Worm (Caenorhabditis elegans) whole organism, young adult: ENCODE measurements around the gene dmd-4.

ENCODE experiments used
- B0019.2 ChIP-seq: fragments of 200-800 bp; sonication (Bioruptor generic); conservative IDR thresholded peaks from 2 replicates; pipeline ENCODE4 v1.3.6; 2022; ENCODE audit warnings: missing genetic modification reagents, missing genetic modification characterization, missing compliant biosample characterization
- B0261.1 ChIP-seq: sonication (generic microtip); optimal IDR thresholded peaks from 2 replicates; lab custom pipeline; 2016; ENCODE audit warnings: mild to moderate bottlenecking, missing genetic modification characterization, moderate library complexity, missing compliant biosample characterization
- C17E4.6 ChIP-seq: fragments of 200-800 bp; sonication (Bioruptor generic); IDR thresholded peaks from 2 replicates; pipeline ENCODE4 v1.3.6; 2022; ENCODE audit warnings: missing genetic modification reagents, missing genetic modification characterization, missing compliant biosample characterization
- F33H1.4 ChIP-seq: fragments of 200-800 bp; sonication (Bioruptor generic); IDR thresholded peaks from 2 replicates; pipeline ENCODE4 v1.3.6; 2022; ENCODE audit warnings: missing genetic modification reagents, missing genetic modification characterization, missing compliant biosample characterization
- F55B11.4 ChIP-seq: sonication (generic microtip); optimal IDR thresholded peaks from 2 replicates; lab custom pipeline; 2016; ENCODE audit warnings: missing compliant biosample characterization, missing genetic modification characterization, borderline replicate concordance; ENCODE audit not compliant: insufficient read depth
- T07F8.4 ChIP-seq: sonication (generic microtip); optimal IDR thresholded peaks from 2 replicates; lab custom pipeline; 2016; ENCODE audit warnings: mild to moderate bottlenecking, missing genetic modification characterization, moderate library complexity, missing compliant biosample characterization
- Y56A3A.18 ChIP-seq: fragments of 200-800 bp; sonication (Bioruptor generic); IDR thresholded peaks from 2 replicates; pipeline ENCODE4 v1.3.6; 2022; ENCODE audit warnings: missing genetic modification reagents, missing genetic modification characterization, missing compliant biosample characterization
- Y67H2A.10 ChIP-seq: fragments of 200-800 bp; sonication (Bioruptor generic); conservative IDR thresholded peaks from 2 replicates; pipeline ENCODE4 v1.3.6; 2022; ENCODE audit warnings: missing genetic modification reagents, missing genetic modification characterization, missing compliant biosample characterization
- akir-1 ChIP-seq: fragments of 200-800 bp; sonication (Bioruptor generic); optimal IDR thresholded peaks from 2 replicates; lab custom pipeline; 2018; ENCODE audit warnings: mild to moderate bottlenecking, missing genetic modification characterization, moderate library complexity, missing compliant biosample characterization
- aptf-2 ChIP-seq: fragments of 200-800 bp; sonication (Bioruptor generic); conservative IDR thresholded peaks from 2 replicates; pipeline ENCODE4 v1.3.6; 2022; ENCODE audit warnings: missing genetic modification reagents, missing genetic modification characterization, missing compliant biosample characterization
- aptf-3 ChIP-seq: fragments of 200-800 bp; sonication (Bioruptor generic); IDR thresholded peaks from 2 replicates; pipeline ENCODE4 v1.3.6; 2022; ENCODE audit warnings: missing genetic modification characterization, missing compliant biosample characterization
- attf-3 ChIP-seq: fragments of 200-800 bp; sonication (Bioruptor generic); conservative IDR thresholded peaks from 2 replicates; pipeline ENCODE4 v1.3.6; 2022; ENCODE audit warnings: missing genetic modification reagents, missing genetic modification characterization, missing compliant biosample characterization
- bed-1 ChIP-seq: fragments of 200-800 bp; sonication (Bioruptor generic); IDR thresholded peaks from 2 replicates; pipeline ENCODE4 v1.3.6; 2022; ENCODE audit warnings: missing genetic modification reagents, missing genetic modification characterization, missing compliant biosample characterization
- ccch-3 ChIP-seq: fragments of 200-800 bp; sonication (Bioruptor generic); optimal IDR thresholded peaks from 2 replicates; lab custom pipeline; 2018; ENCODE audit warnings: mild to moderate bottlenecking, missing genetic modification characterization, missing compliant biosample characterization
- cebp-1 ChIP-seq, 2 experiments: fragments of 200-800 bp in 1 of 2; sonication (Bioruptor generic) in 1 of 2; sonication (generic microtip) in 1 of 2; IDR thresholded peaks in 1 of 2; optimal IDR thresholded peaks in 1 of 2; 2 replicates each; pipeline versions ENCODE4 v1.3.6 to Lab custom; 2017 to 2022; ENCODE audit warnings: missing compliant biosample characterization in 2 of 2, missing genetic modification characterization in 2 of 2, mild to moderate bottlenecking in 1 of 2, missing genetic modification reagents in 1 of 2, moderate library complexity in 1 of 2
- ceh-100 ChIP-seq: fragments of 200-800 bp; sonication (Bioruptor generic); IDR thresholded peaks from 2 replicates; pipeline ENCODE4 v1.3.6; 2022; ENCODE audit warnings: missing genetic modification reagents, missing genetic modification characterization, missing compliant biosample characterization
- ceh-40 ChIP-seq: fragments of 200-800 bp; sonication (Bioruptor generic); IDR thresholded peaks from 2 replicates; pipeline ENCODE4 v1.3.6; 2022; ENCODE audit warnings: missing genetic modification characterization, missing compliant biosample characterization
- die-1 ChIP-seq: sonication (generic microtip); optimal IDR thresholded peaks from 2 replicates; lab custom pipeline; 2016; ENCODE audit warnings: missing genotype, mild to moderate bottlenecking, missing genetic modification characterization, missing compliant biosample characterization
- dpff-1 ChIP-seq: sonication (generic microtip); optimal IDR thresholded peaks from 2 replicates; lab custom pipeline; 2017; ENCODE audit warnings: mild to moderate bottlenecking, missing genetic modification characterization, missing compliant biosample characterization
- egl-18 ChIP-seq: fragments of 200-800 bp; sonication (Bioruptor generic); IDR thresholded peaks from 2 replicates; pipeline ENCODE4 v1.3.6; 2022; ENCODE audit warnings: missing genetic modification reagents, missing genetic modification characterization, missing compliant biosample characterization
- hlh-12 ChIP-seq: sonication (generic microtip); optimal IDR thresholded peaks from 2 replicates; lab custom pipeline; 2016; ENCODE audit warnings: missing genetic modification characterization, missing compliant biosample characterization
- hlh-26 ChIP-seq: fragments of 200-800 bp; sonication (Bioruptor generic); conservative IDR thresholded peaks from 2 replicates; pipeline ENCODE4 v1.3.6; 2022; ENCODE audit warnings: missing genetic modification reagents, missing genetic modification characterization, missing compliant biosample characterization
- hmg-20 ChIP-seq: fragments of 200-800 bp; sonication (Bioruptor generic); IDR thresholded peaks from 2 replicates; pipeline ENCODE4 v1.3.6; 2022; ENCODE audit warnings: missing genetic modification reagents, missing genetic modification characterization, missing compliant biosample characterization
- hsf-1 ChIP-seq: fragments of 200-800 bp; sonication (Bioruptor generic); IDR thresholded peaks from 2 replicates; pipeline ENCODE4 v1.3.6; 2022; ENCODE audit warnings: missing genetic modification reagents, missing genetic modification characterization, missing compliant biosample characterization
- lag-1 ChIP-seq: fragments of 200-800 bp; sonication (Bioruptor generic); IDR thresholded peaks from 2 replicates; pipeline ENCODE4 v1.3.6; 2022; ENCODE audit warnings: missing genetic modification reagents, missing genetic modification characterization, missing compliant biosample characterization
- madf-10 ChIP-seq: sonication (generic microtip); optimal IDR thresholded peaks from 2 replicates; lab custom pipeline; 2016; ENCODE audit warnings: mild to moderate bottlenecking, missing genetic modification characterization, missing compliant biosample characterization
- madf-3 ChIP-seq: fragments of 200-800 bp; sonication (Bioruptor generic); IDR thresholded peaks from 2 replicates; pipeline ENCODE4 v1.3.6; 2022; ENCODE audit warnings: missing genetic modification reagents, missing genetic modification characterization, missing compliant biosample characterization
- mes-4 ChIP-seq: sonication (generic microtip); optimal IDR thresholded peaks from 2 replicates; lab custom pipeline; 2016; ENCODE audit warnings: missing genotype, missing genetic modification characterization, missing compliant biosample characterization
- repo-1 ChIP-seq: sonication (generic microtip); optimal IDR thresholded peaks from 2 replicates; lab custom pipeline; 2017; ENCODE audit warnings: mild to moderate bottlenecking, missing genetic modification characterization, missing compliant biosample characterization
- snpc-1.1 ChIP-seq: sonication (generic microtip); optimal IDR thresholded peaks from 2 replicates; lab custom pipeline; 2017; ENCODE audit warnings: missing genetic modification characterization, mild to moderate bottlenecking, missing compliant biosample characterization, antibody characterized with exemption, moderate library complexity, missing genotype, missing genetic modification reagents; ENCODE audit not compliant: insufficient read depth
- snpc-4 ChIP-seq, 5 experiments: fragments of 150-350 bp in 1 of 5; sonication (generic microtip) in 4 of 5; optimal IDR thresholded peaks; 2 replicates each; lab custom pipeline; 2014 to 2018; ENCODE audit warnings: missing genetic modification characterization in 5 of 5, missing biosample characterization in 3 of 5, antibody characterized with exemption in 2 of 5, mild to moderate bottlenecking in 2 of 5, missing compliant biosample characterization in 2 of 5, missing genotype in 2 of 5, moderate library complexity in 2 of 5, missing genetic modification reagents in 1 of 5
- somi-1 ChIP-seq: fragments of 200-800 bp; sonication (Bioruptor generic); optimal IDR thresholded peaks from 2 replicates; lab custom pipeline; 2018; ENCODE audit warnings: mild to moderate bottlenecking, missing genetic modification characterization, missing compliant biosample characterization
- unc-130 ChIP-seq: sonication (generic microtip); optimal IDR thresholded peaks from 2 replicates; lab custom pipeline; 2016; ENCODE audit warnings: missing genetic modification reagents, missing genetic modification characterization, missing compliant biosample characterization
- xnd-1 ChIP-seq: sonication (generic microtip); optimal IDR thresholded peaks from 2 replicates; lab custom pipeline; 2016; ENCODE audit warnings: missing genotype, missing genetic modification reagents, missing genetic modification characterization, missing compliant biosample characterization
- zim-3 ChIP-seq: sonication (generic microtip); optimal IDR thresholded peaks from 2 replicates; lab custom pipeline; 2017; ENCODE audit warnings: mild to moderate bottlenecking, missing genetic modification characterization, moderate library complexity, missing compliant biosample characterization

The dmd-4 gene

ce11 chrX:14894845-14895244, 33.2 kb upstream of the dmd-4 start, which contains the start of gene nac-1:
Gene nac-1 (plus strand): TSS chrX:14895145.
- TF ChIP-seq hsf-1 (GFP tag; lab: Robert Waterston, UW) = no peak
- no peak for TF ChIP-seq T07F8.4 (tag; lab: Kevin White, UChicago)
- TF ChIP-seq attf-3 (GFP tag; lab: Robert Waterston, UW) = no peak
- TF ChIP-seq mes-4 (tag; lab: Kevin White, UChicago) = no peak
- no peak for TF ChIP-seq ceh-100
- no peak for TF ChIP-seq snpc-4 (GFP tag; optimal IDR thresholded peaks at IDR 0.05; lab: Kevin White, UChicago)
- no peak for TF ChIP-seq snpc-4 (tag; optimal IDR thresholded peaks at IDR 0.05; lab: Kevin White, UChicago)
- TF ChIP-seq xnd-1 (tag; lab: Kevin White, UChicago) = no peak
- no peak for TF ChIP-seq hlh-12 (tag; lab: Kevin White, UChicago)
- no peak for TF ChIP-seq bed-1
- no peak for TF ChIP-seq akir-1 (GFP tag; lab: Kevin White, UChicago)
- no peak for TF ChIP-seq repo-1 (tag; lab: Kevin White, UChicago)
- no peak for TF ChIP-seq F33H1.4 (GFP tag; lab: Robert Waterston, UW)
- TF ChIP-seq snpc-1.1 (tag; lab: Kevin White, UChicago) = no peak
- TF ChIP-seq ccch-3 = no peak
- TF ChIP-seq egl-18 = no peak

- TF ChIP-seq hmg-20 (GFP tag; lab: Robert Waterston, UW) (no peak), Y67H2A.10 (GFP tag; lab: Robert Waterston, UW) (no peak), C17E4.6 (GFP tag; lab: Robert Waterston, UW) (no peak), dpff-1 (tag; lab: Kevin White, UChicago) (no peak), B0261.1 (tag; lab: Kevin White, UChicago) (no peak), aptf-3 (no peak), hlh-12 (tag; lab: Kevin White, UChicago) (no peak)
Measured at ce11 chrX:14894380-14894779, 32.7 kb upstream of the dmd-4 start.

- TF ChIP-seq zim-3 (tag; lab: Kevin White, UChicago) (no peak), F55B11.4 (no peak), madf-10 (no peak), hlh-26 (no peak), cebp-1 (GFP tag; IDR thresholded peaks at IDR 0.05; lab: Robert Waterston, UW) (no peak), cebp-1 (tag; optimal IDR thresholded peaks at IDR 0.05; lab: Kevin White, UChicago) (no peak), snpc-4 (GFP tag; optimal IDR thresholded peaks at IDR 0.05; lab: Kevin White, UChicago) (no peak), snpc-4 (tag; optimal IDR thresholded peaks at IDR 0.05; lab: Kevin White, UChicago) (no peak), ceh-40 (GFP tag; lab: Robert Waterston, UW) (no peak)
Measured at ce11 chrX:14888188-14888587, 26.5 kb upstream of the dmd-4 start, which contains the start of gene daf-6. Gene daf-6 (plus strand): TSS chrX:14888488.

ce11 chrX:14885855-14886254, 24.2 kb upstream of the dmd-4 start:
- TF ChIP-seq lag-1 (GFP tag; lab: Robert Waterston, UW) (no peak), T07F8.4 (tag; lab: Kevin White, UChicago) (no peak), hmg-20 (GFP tag; lab: Robert Waterston, UW) (no peak), F33H1.4 (GFP tag; lab: Robert Waterston, UW) (no peak), die-1 (tag; lab: Kevin White, UChicago) (no peak), attf-3 (GFP tag; lab: Robert Waterston, UW) (no peak), aptf-2 (GFP tag; lab: Robert Waterston, UW) (no peak), B0019.2 (GFP tag; lab: Robert Waterston, UW) (no peak), unc-130 (GFP tag; lab: Kevin White, UChicago) (no peak), Y56A3A.18 (GFP tag; lab: Robert Waterston, UW) (no peak), madf-3 (GFP tag; lab: Robert Waterston, UW) (no peak), somi-1 (GFP tag; lab: Kevin White, UChicago) (no peak)
